Fruit fly (Drosophila melanogaster) whole organism, prepupa: ENCODE measurements around the gene Scm.

Experiments
- Blimp-1 ChIP-seq: fragments of 200-800 bp; sonication (Bioruptor generic); optimal IDR thresholded peaks from 3 replicates; lab custom pipeline; 2017; ENCODE audit warnings: missing biosample characterization, missing genetic modification characterization, mild to moderate bottlenecking, moderate library complexity, missing genetic modification reagents
- CG10631 ChIP-seq: fragments of 200-800 bp; sonication (Bioruptor generic); optimal IDR thresholded peaks from 2 replicates; lab custom pipeline; 2016; ENCODE audit warnings: missing biosample characterization, missing genetic modification characterization
- CG10669 ChIP-seq: fragments of 200-800 bp; sonication (Bioruptor generic); optimal IDR thresholded peaks from 3 replicates; lab custom pipeline; 2018; ENCODE audit warnings: missing biosample characterization, mild to moderate bottlenecking, missing genetic modification characterization, moderate library complexity
- CG11762 ChIP-seq: fragments of 200-800 bp; sonication (Bioruptor generic); optimal IDR thresholded peaks from 3 replicates; lab custom pipeline; 2016; ENCODE audit warnings: missing biosample characterization, missing genetic modification characterization; ENCODE audit not compliant: insufficient read depth
- CG15336 ChIP-seq: fragments of 200-800 bp; sonication (Bioruptor generic); IDR thresholded peaks from 2 replicates; pipeline ENCODE4 v1.3.6; 2022; ENCODE audit warnings: missing biosample characterization, missing genetic modification characterization
- CG1621 ChIP-seq: fragments of 200-800 bp; sonication (Bioruptor generic); optimal IDR thresholded peaks from 3 replicates; lab custom pipeline; 2018; ENCODE audit warnings: missing biosample characterization, mild to moderate bottlenecking, missing genetic modification characterization
- CG16779 ChIP-seq: fragments of 200-800 bp; sonication (Bioruptor generic); optimal IDR thresholded peaks from 3 replicates; lab custom pipeline; 2017; ENCODE audit warnings: missing biosample characterization, mild to moderate bottlenecking, missing genetic modification characterization
- CG3032 ChIP-seq: fragments of 200-800 bp; optimal IDR thresholded peaks from 2 replicates; lab custom pipeline; 2019; ENCODE audit warnings: missing biosample characterization, mild to moderate bottlenecking, missing genetic modification characterization, moderate library complexity
- CG31627 ChIP-seq: fragments of 200-800 bp; sonication (Bioruptor generic); optimal IDR thresholded peaks from 3 replicates; lab custom pipeline; 2016; ENCODE audit warnings: missing biosample characterization, missing genetic modification characterization
- CG32006 ChIP-seq: fragments of 200-800 bp; sonication (Bioruptor generic); optimal IDR thresholded peaks from 3 replicates; lab custom pipeline; 2017; ENCODE audit warnings: missing biosample characterization, mild to moderate bottlenecking, missing genetic modification characterization
- CG34406 ChIP-seq: fragments of 200-800 bp; sonication (Bioruptor generic); optimal IDR thresholded peaks from 3 replicates; lab custom pipeline; 2016; ENCODE audit warnings: missing biosample characterization, missing genetic modification characterization
- CG3919 ChIP-seq: fragments of 200-800 bp; sonication (Bioruptor generic); optimal IDR thresholded peaks from 3 replicates; lab custom pipeline; 2016; ENCODE audit warnings: missing biosample characterization, missing genetic modification characterization
- CG4318 ChIP-seq: fragments of 200-800 bp; sonication (Bioruptor generic); optimal IDR thresholded peaks from 3 replicates; lab custom pipeline; 2017; ENCODE audit warnings: missing biosample characterization, mild to moderate bottlenecking, missing genetic modification characterization
- CG6163 ChIP-seq: fragments of 200-800 bp; sonication (Bioruptor generic); IDR thresholded peaks from 3 replicates; pipeline ENCODE4 v1.3.6; 2022; ENCODE audit warnings: missing biosample characterization, missing genetic modification characterization
- CG6276 ChIP-seq: fragments of 200-800 bp; sonication (Bioruptor generic); optimal IDR thresholded peaks from 2 replicates; lab custom pipeline; 2017; ENCODE audit warnings: missing biosample characterization, mild to moderate bottlenecking, missing genetic modification characterization
- CG6792 ChIP-seq: fragments of 200-800 bp; sonication (Bioruptor generic); optimal IDR thresholded peaks from 3 replicates; lab custom pipeline; 2016; ENCODE audit warnings: missing biosample characterization, missing genetic modification characterization
- CG6808 ChIP-seq: fragments of 200-800 bp; sonication (Bioruptor generic); optimal IDR thresholded peaks from 3 replicates; lab custom pipeline; 2017; ENCODE audit warnings: missing biosample characterization, missing genetic modification characterization, mild to moderate bottlenecking, moderate library complexity, missing genetic modification reagents
- CG6854 ChIP-seq: fragments of 200-800 bp; sonication (Bioruptor generic); optimal IDR thresholded peaks from 2 replicates; lab custom pipeline; 2017; ENCODE audit warnings: missing biosample characterization, mild to moderate bottlenecking, missing genetic modification characterization
- CG7368 ChIP-seq: fragments of 200-800 bp; sonication (Bioruptor generic); optimal IDR thresholded peaks from 3 replicates; lab custom pipeline; 2016; ENCODE audit warnings: missing biosample characterization, missing genetic modification characterization
- CG8119 ChIP-seq: fragments of 200-800 bp; sonication (Bioruptor generic); IDR thresholded peaks from 3 replicates; pipeline ENCODE4 v1.3.6; 2022; ENCODE audit warnings: missing biosample characterization, missing genetic modification characterization
- CG8319 ChIP-seq: fragments of 200-800 bp; sonication (Bioruptor generic); optimal IDR thresholded peaks from 3 replicates; lab custom pipeline; 2016; ENCODE audit warnings: missing biosample characterization, missing genetic modification characterization
- CG8632 ChIP-seq: fragments of 200-800 bp; sonication (Bioruptor generic); optimal IDR thresholded peaks from 3 replicates; lab custom pipeline; 2016; ENCODE audit warnings: missing biosample characterization, missing genetic modification characterization
- CG9139 ChIP-seq: fragments of 200-800 bp; sonication (Bioruptor generic); optimal IDR thresholded peaks from 3 replicates; lab custom pipeline; 2017; ENCODE audit warnings: missing biosample characterization, mild to moderate bottlenecking, missing genetic modification characterization
- Eip75B ChIP-seq: fragments of 200-800 bp; sonication (Bioruptor generic); optimal IDR thresholded peaks from 3 replicates; lab custom pipeline; 2016; ENCODE audit warnings: missing biosample characterization, missing genetic modification characterization
- Eip78C ChIP-seq: fragments of 200-800 bp; sonication (Bioruptor generic); peaks from one replicate; lab custom pipeline; 2016; ENCODE audit warnings: missing biosample characterization, missing genetic modification characterization
- Eip93F ChIP-seq: fragments of 200-800 bp; sonication (Bioruptor generic); optimal IDR thresholded peaks from 2 replicates; lab custom pipeline; 2016; ENCODE audit warnings: missing biosample characterization, mild to moderate bottlenecking, missing genetic modification characterization
- Ets21C ChIP-seq: fragments of 200-800 bp; sonication (Bioruptor generic); optimal IDR thresholded peaks from 3 replicates; lab custom pipeline; 2016; ENCODE audit warnings: missing biosample characterization, missing genetic modification characterization
- Gug ChIP-seq: fragments of 200-800 bp; sonication (Bioruptor generic); IDR thresholded peaks from 2 replicates; pipeline ENCODE4 v1.3.6; 2022; ENCODE audit warnings: missing biosample characterization, missing genetic modification characterization
- Hr38 ChIP-seq: sonication (Bioruptor generic); optimal IDR thresholded peaks from 2 replicates; lab custom pipeline; 2016; ENCODE audit warnings: missing biosample characterization, missing genetic modification characterization
- Hr39 ChIP-seq: fragments of 200-800 bp; sonication (Bioruptor generic); optimal IDR thresholded peaks from 2 replicates; lab custom pipeline; 2016; ENCODE audit warnings: missing biosample characterization, missing genetic modification characterization
- Lpt ChIP-seq: fragments of 200-800 bp; sonication (Bioruptor generic); optimal IDR thresholded peaks from 3 replicates; lab custom pipeline; 2016; ENCODE audit warnings: missing biosample characterization, missing genetic modification characterization
- Met ChIP-seq: fragments of 200-800 bp; sonication (Bioruptor generic); optimal IDR thresholded peaks from 3 replicates; lab custom pipeline; 2016; ENCODE audit warnings: missing biosample characterization, missing genetic modification characterization
- OdsH ChIP-seq: fragments of 200-800 bp; sonication (Bioruptor generic); optimal IDR thresholded peaks from 3 replicates; lab custom pipeline; 2016; ENCODE audit warnings: missing biosample characterization, missing genetic modification characterization
- Smox ChIP-seq: fragments of 200-800 bp; sonication (Bioruptor generic); optimal IDR thresholded peaks from 3 replicates; lab custom pipeline; 2016; ENCODE audit warnings: missing biosample characterization, missing genetic modification characterization
- Sox102F ChIP-seq: fragments of 200-800 bp; sonication (Bioruptor generic); optimal IDR thresholded peaks from 2 replicates; lab custom pipeline; 2016; ENCODE audit warnings: missing biosample characterization, mild to moderate bottlenecking, missing genetic modification characterization
- Sox14 ChIP-seq: fragments of 200-800 bp; sonication (Bioruptor generic); optimal IDR thresholded peaks from 3 replicates; lab custom pipeline; 2016; ENCODE audit warnings: missing biosample characterization, missing genetic modification characterization
- Sox15 ChIP-seq: fragments of 200-800 bp; sonication (Bioruptor generic); optimal IDR thresholded peaks from 3 replicates; lab custom pipeline; 2016; ENCODE audit warnings: missing biosample characterization, missing genetic modification characterization
- achi ChIP-seq: fragments of 200-800 bp; sonication (Bioruptor generic); optimal IDR thresholded peaks from 3 replicates; lab custom pipeline; 2016; ENCODE audit warnings: missing biosample characterization, missing genetic modification characterization
- acj6 ChIP-seq: fragments of 200-800 bp; sonication (Bioruptor generic); optimal IDR thresholded peaks from 3 replicates; lab custom pipeline; 2016; ENCODE audit warnings: missing biosample characterization, missing genetic modification characterization
- cyc ChIP-seq: fragments of 200-800 bp; sonication (Bioruptor generic); optimal IDR thresholded peaks from 3 replicates; lab custom pipeline; 2016; ENCODE audit warnings: missing biosample characterization, missing genetic modification characterization
- dac ChIP-seq: fragments of 200-800 bp; sonication (Bioruptor generic); optimal IDR thresholded peaks from 2 replicates; lab custom pipeline; 2017; ENCODE audit warnings: missing biosample characterization, mild to moderate bottlenecking, missing genetic modification characterization
- esn ChIP-seq: fragments of 200-800 bp; sonication (Bioruptor generic); optimal IDR thresholded peaks from 2 replicates; lab custom pipeline; 2016; ENCODE audit warnings: missing biosample characterization, mild to moderate bottlenecking, missing genetic modification characterization, moderate library complexity
- fd85E ChIP-seq: fragments of 200-800 bp; sonication (Bioruptor generic); optimal IDR thresholded peaks from 3 replicates; lab custom pipeline; 2016; ENCODE audit warnings: missing biosample characterization, missing genetic modification characterization
- fkh ChIP-seq: fragments of 200-800 bp; sonication (Bioruptor generic); optimal IDR thresholded peaks from 3 replicates; lab custom pipeline; 2017; ENCODE audit warnings: missing biosample characterization, mild to moderate bottlenecking, missing genetic modification characterization, moderate library complexity
- lz ChIP-seq: fragments of 200-800 bp; sonication (Bioruptor generic); optimal IDR thresholded peaks from 3 replicates; lab custom pipeline; 2016; ENCODE audit warnings: missing biosample characterization, missing genetic modification characterization
- net ChIP-seq: fragments of 200-800 bp; sonication (Bioruptor generic); optimal IDR thresholded peaks from 3 replicates; lab custom pipeline; 2016; ENCODE audit warnings: missing biosample characterization, missing genetic modification characterization
- pdm3 ChIP-seq: fragments of 200-800 bp; sonication (Bioruptor generic); optimal IDR thresholded peaks from 3 replicates; lab custom pipeline; 2016; ENCODE audit warnings: missing biosample characterization, missing genetic modification characterization
- salr ChIP-seq, 2 experiments: fragments of 200-800 bp; sonication (Bioruptor generic); optimal IDR thresholded peaks; 3 replicates each; lab custom pipeline; 2016 to 2018; ENCODE audit warnings: missing biosample characterization in 2 of 2, missing genetic modification characterization in 2 of 2, mild to moderate bottlenecking in 1 of 2
- spab ChIP-seq: fragments of 200-800 bp; sonication (Bioruptor generic); optimal IDR thresholded peaks from 2 replicates; lab custom pipeline; 2017; ENCODE audit warnings: missing biosample characterization, mild to moderate bottlenecking, missing genetic modification characterization, missing genetic modification reagents
- ss ChIP-seq, 2 experiments: fragments of 200-800 bp; sonication (Bioruptor generic); optimal IDR thresholded peaks; 2 replicates in 1 of 2; 3 replicates in 1 of 2; lab custom pipeline; 2017 to 2018; ENCODE audit warnings: mild to moderate bottlenecking in 2 of 2, missing biosample characterization in 2 of 2, missing genetic modification characterization in 2 of 2, moderate library complexity in 1 of 2
- svp ChIP-seq: fragments of 200-800 bp; sonication (Bioruptor generic); peaks from one replicate; lab custom pipeline; 2016; ENCODE audit warnings: missing biosample characterization, missing genetic modification characterization
- topi ChIP-seq: fragments of 200-800 bp; sonication (Bioruptor generic); optimal IDR thresholded peaks from 3 replicates; lab custom pipeline; 2016; ENCODE audit warnings: missing biosample characterization, missing genetic modification characterization
- vri ChIP-seq: fragments of 200-800 bp; sonication (Bioruptor generic); optimal IDR thresholded peaks from 3 replicates; lab custom pipeline; 2016; ENCODE audit warnings: missing biosample characterization, mild to moderate bottlenecking, missing genetic modification characterization

Scm gene

DNA sequence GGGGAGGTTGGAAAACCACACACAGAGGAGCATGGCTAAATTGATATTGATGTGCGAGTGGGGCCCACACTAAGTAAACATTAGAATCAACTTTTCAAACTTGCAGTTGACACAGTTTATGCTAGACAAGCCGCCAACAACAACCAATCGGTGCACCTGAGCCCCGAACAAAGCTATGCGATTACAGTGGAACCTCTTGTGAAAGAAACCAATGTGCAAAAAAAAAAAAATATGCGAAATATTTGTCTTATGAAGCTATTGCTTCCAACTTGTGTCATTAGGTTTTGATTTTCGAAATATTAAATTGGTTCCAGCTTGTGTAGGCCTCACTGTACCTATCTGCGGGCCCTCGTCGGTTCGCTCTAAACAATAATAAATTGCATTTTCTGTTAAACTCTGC lies 19.1 kb downstream of the Scm start:
- TF ChIP-seq spab (GFP tag; lab: Kevin White, UChicago): peak; percentile 21
- peak; percentile 89 for TF ChIP-seq Gug (GFP tag; lab: Robert Waterston, UW)
- no peak for TF ChIP-seq CG1621 (tag; lab: Kevin White, UChicago)
- peak; percentile 46 for TF ChIP-seq esn (GFP tag; lab: Kevin White, UChicago)
- TF ChIP-seq Blimp-1 (GFP tag; lab: Kevin White, UChicago): no peak
- peak; percentile 41 for TF ChIP-seq CG6792
- TF ChIP-seq Ets21C: no peak
- peak; percentile 67 for TF ChIP-seq CG11762 (GFP tag; lab: Kevin White, UChicago)
- TF ChIP-seq salr (GFP tag; optimal IDR thresholded peaks at IDR 0.05; lab: Kevin White, UChicago): peak in 1 of 2 experiments; percentile 49
- peak; percentile 67 for TF ChIP-seq dac
- TF ChIP-seq CG4318 (GFP tag; lab: Kevin White, UChicago): no peak
- peak; percentile 84 for TF ChIP-seq CG3919 (GFP tag; lab: Kevin White, UChicago)
- TF ChIP-seq lz (GFP tag; lab: Kevin White, UChicago): peak; percentile 45
- peak; percentile 62 for TF ChIP-seq acj6
- peak; percentile 61 for TF ChIP-seq CG10631 (GFP tag; lab: Kevin White, UChicago)
- TF ChIP-seq Lpt (GFP tag; lab: Kevin White, UChicago): peak; percentile 76
- peak; percentile 9 for TF ChIP-seq fkh
- TF ChIP-seq CG9139 (GFP tag; lab: Kevin White, UChicago): peak; percentile 1
- peak; percentile 80 for TF ChIP-seq CG6276 (GFP tag; lab: Kevin White, UChicago)
- no peak for TF ChIP-seq Hr38 (GFP tag; lab: Kevin White, UChicago)
- TF ChIP-seq CG6163 (GFP tag; lab: Robert Waterston, UW): peak; percentile 93
- peak; percentile 46 for TF ChIP-seq topi
- TF ChIP-seq Eip93F (GFP tag; lab: Kevin White, UChicago): no peak
- TF ChIP-seq ss (GFP tag; optimal IDR thresholded peaks at IDR 0.05; lab: Kevin White, UChicago): no peak
- TF ChIP-seq Met (GFP tag; lab: Kevin White, UChicago): peak; percentile 37
- TF ChIP-seq Eip75B (GFP tag; lab: Kevin White, UChicago): peak; percentile 38
- TF ChIP-seq svp (GFP tag; lab: Kevin White, UChicago): peak; percentile 54
- peak; percentile 13 for TF ChIP-seq Sox15
- TF ChIP-seq CG7368 (GFP tag; lab: Kevin White, UChicago): peak; percentile 43
- TF ChIP-seq Sox14 (GFP tag; lab: Kevin White, UChicago): peak; percentile 63
- peak; percentile 66 for TF ChIP-seq cyc (GFP tag; lab: Kevin White, UChicago)
- peak; percentile 9 for TF ChIP-seq Sox102F (GFP tag; lab: Kevin White, UChicago)
- TF ChIP-seq CG8632 (GFP tag; lab: Kevin White, UChicago): peak; percentile 34
- peak; percentile 75 for TF ChIP-seq OdsH
- peak; percentile 85 for TF ChIP-seq CG32006
- TF ChIP-seq Eip78C: peak; percentile 94
- peak; percentile 34 for TF ChIP-seq CG16779 (tag; lab: Kevin White, UChicago)
- TF ChIP-seq CG31627 (GFP tag; lab: Kevin White, UChicago): peak; percentile 56
- peak; percentile 72 for TF ChIP-seq net (GFP tag; lab: Kevin White, UChicago)
- no peak for TF ChIP-seq Smox (GFP tag; lab: Kevin White, UChicago)
- peak; percentile 66 for TF ChIP-seq pdm3 (GFP tag; lab: Kevin White, UChicago)
- no peak for TF ChIP-seq fd85E
- peak; percentile 90 for TF ChIP-seq CG15336
- TF ChIP-seq CG34406 (GFP tag; lab: Kevin White, UChicago): peak; percentile 41
- TF ChIP-seq vri: no peak
- TF ChIP-seq CG8319 (GFP tag; lab: Kevin White, UChicago): peak; percentile 34
- TF ChIP-seq Hr39 (GFP tag; lab: Kevin White, UChicago): peak; percentile 53
- TF ChIP-seq CG8119 (GFP tag; lab: Robert Waterston, UW): peak; percentile 87
- peak; percentile 35 for TF ChIP-seq CG3032 (tag; lab: Kevin White, UChicago)
- TF ChIP-seq CG6854 (GFP tag; lab: Kevin White, UChicago): no peak
- TF ChIP-seq CG10669 (GFP tag; lab: Kevin White, UChicago): peak; percentile 50
- peak; percentile 55 for TF ChIP-seq achi (GFP tag; lab: Kevin White, UChicago)
- TF ChIP-seq CG6808 (GFP tag; lab: Kevin White, UChicago): peak; percentile 53
